Fruit fly (Drosophila melanogaster) whole organism: ENCODE data around the gene CG17754.

ENCODE experiments used
- CG8478 ChIP-seq: fragments of >200 bp; optimal IDR thresholded peaks from 2 replicates; lab custom pipeline; 2018; ENCODE audit warnings: inconsistent platforms
- Dll ChIP-seq: fragments of >200 bp; optimal IDR thresholded peaks from 2 replicates; lab custom pipeline; 2017
- EcR ChIP-seq, 2 experiments: fragments of >200 bp; optimal IDR thresholded peaks; 2 replicates each; lab custom pipeline; 2017; ENCODE audit warnings: missing biosample characterization in 2 of 2, missing genetic modification characterization in 2 of 2, missing genetic modification reagents in 2 of 2
- pan ChIP-seq: fragments of >200 bp; optimal IDR thresholded peaks from 2 replicates; lab custom pipeline; 2017
- psq ChIP-seq: fragments of >200 bp; optimal IDR thresholded peaks from 2 replicates; lab custom pipeline; 2017
- usp ChIP-seq: fragments of >200 bp; optimal IDR thresholded peaks from 2 replicates; lab custom pipeline; 2017; ENCODE audit warnings: missing biosample characterization, missing genetic modification characterization, mixed read lengths

The CG17754 gene

DNA sequence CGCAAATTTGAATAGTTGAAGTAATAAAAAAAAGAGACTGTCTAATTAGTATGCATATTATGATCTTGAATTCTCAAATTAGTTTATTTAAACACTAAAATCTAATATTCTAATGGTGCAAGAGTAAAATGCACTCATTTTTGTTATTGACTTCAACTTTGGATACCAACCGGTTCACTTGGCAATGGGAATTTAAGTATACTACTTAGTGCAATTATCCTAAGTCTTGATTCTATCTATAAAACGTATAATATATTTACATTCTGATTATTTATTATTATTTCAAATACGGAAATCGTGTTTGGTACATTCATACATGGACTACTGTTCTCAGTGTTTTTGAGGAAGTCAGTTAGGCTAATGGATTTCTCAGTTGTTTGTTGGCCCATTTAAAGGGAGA, 23.4 kb upstream of the CG17754 start, which contains the start of gene Gr8a:
Gr8a (plus strand) TSS at position 301 of the 400 bp plus-strand sequence.
- TF ChIP-seq EcR (GFP tag; optimal IDR thresholded peaks at IDR 0.05; lab: Kevin White, UChicago) (no peak), psq (lab: Kevin White, UChicago) (no peak), Dll (lab: Kevin White, UChicago) (no peak), CG8478 (lab: Kevin White, UChicago) (no peak), pan (lab: Kevin White, UChicago) (no peak), usp (GFP tag; lab: Kevin White, UChicago) (no peak)

DNA sequence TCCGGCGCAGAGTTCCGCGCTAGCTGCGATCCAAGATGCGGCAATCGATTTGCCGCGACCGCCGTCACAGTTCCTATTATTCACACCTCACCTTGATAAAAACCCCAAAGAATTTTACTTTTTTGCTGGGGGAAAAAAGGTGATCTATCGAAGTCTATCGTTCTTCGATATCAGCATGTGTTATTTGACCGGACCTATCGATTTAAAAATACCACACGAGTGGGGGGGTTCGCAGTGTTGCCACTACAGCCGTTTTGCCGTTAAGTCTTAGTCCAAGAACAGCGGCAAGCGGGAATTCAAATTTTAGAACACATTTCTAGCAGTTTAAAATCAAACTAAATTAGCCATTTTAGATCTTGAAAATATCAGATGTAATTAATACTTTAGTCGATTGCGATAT, 18.0 kb upstream of the CG17754 start, which contains the start of gene CG12121:
CG12121 (minus strand) TSS at position 180 of the 400 bp plus-strand sequence.
- no peak for TF ChIP-seq usp (GFP tag; lab: Kevin White, UChicago)
- no peak for TF ChIP-seq Dll (lab: Kevin White, UChicago)
- no peak for TF ChIP-seq CG8478 (lab: Kevin White, UChicago)
- TF ChIP-seq EcR (GFP tag; optimal IDR thresholded peaks at IDR 0.05; lab: Kevin White, UChicago) = no peak

- TF ChIP-seq usp (GFP tag; lab: Kevin White, UChicago) = no peak
- no peak for TF ChIP-seq pan (lab: Kevin White, UChicago)
- TF ChIP-seq psq (lab: Kevin White, UChicago) = no peak
- TF ChIP-seq EcR (GFP tag; optimal IDR thresholded peaks at IDR 0.05; lab: Kevin White, UChicago) = no peak
- TF ChIP-seq Dll (lab: Kevin White, UChicago) = no peak
- no peak for TF ChIP-seq CG8478 (lab: Kevin White, UChicago)
These were observed 13.7 kb upstream of the CG17754 start, which contains the start of gene Ir8a for dm6 chrX:9236485-9236884. Gene Ir8a (minus strand): TSS chrX:9236585.

dm6 chrX:9243417-9243884, 6.8 kb upstream of the CG17754 start, which contains the start of the genes mxc and Larp7:
Gene mxc (minus strand): TSS chrX:9243467.
Gene Larp7 (plus strand): TSS chrX:9243817.
- TF ChIP-seq Dll (lab: Kevin White, UChicago) = no peak
- no peak for TF ChIP-seq usp (GFP tag; lab: Kevin White, UChicago)
- TF ChIP-seq psq (lab: Kevin White, UChicago) = no peak
- no peak for TF ChIP-seq CG8478 (lab: Kevin White, UChicago)
- no peak for TF ChIP-seq EcR (GFP tag; optimal IDR thresholded peaks at IDR 0.05; lab: Kevin White, UChicago)
- TF ChIP-seq pan (lab: Kevin White, UChicago) = no peak

dm6 chrX:9247171-9247783, 2.9 kb upstream of the CG17754 start, which contains the start of the genes amx and Dsor1:
Gene amx (minus strand): TSS chrX:9247336.
Gene Dsor1 (plus strand): TSS chrX:9247342.
- TF ChIP-seq pan (lab: Kevin White, UChicago) = no peak

- TF ChIP-seq CG8478 (lab: Kevin White, UChicago) = no peak
- TF ChIP-seq pan (lab: Kevin White, UChicago) = no peak
- no peak for TF ChIP-seq Dll (lab: Kevin White, UChicago)
- TF ChIP-seq psq (lab: Kevin White, UChicago) = no peak
These were observed 2.2 kb upstream of the CG17754 start for dm6 chrX:9248040-9248439.

DNA sequence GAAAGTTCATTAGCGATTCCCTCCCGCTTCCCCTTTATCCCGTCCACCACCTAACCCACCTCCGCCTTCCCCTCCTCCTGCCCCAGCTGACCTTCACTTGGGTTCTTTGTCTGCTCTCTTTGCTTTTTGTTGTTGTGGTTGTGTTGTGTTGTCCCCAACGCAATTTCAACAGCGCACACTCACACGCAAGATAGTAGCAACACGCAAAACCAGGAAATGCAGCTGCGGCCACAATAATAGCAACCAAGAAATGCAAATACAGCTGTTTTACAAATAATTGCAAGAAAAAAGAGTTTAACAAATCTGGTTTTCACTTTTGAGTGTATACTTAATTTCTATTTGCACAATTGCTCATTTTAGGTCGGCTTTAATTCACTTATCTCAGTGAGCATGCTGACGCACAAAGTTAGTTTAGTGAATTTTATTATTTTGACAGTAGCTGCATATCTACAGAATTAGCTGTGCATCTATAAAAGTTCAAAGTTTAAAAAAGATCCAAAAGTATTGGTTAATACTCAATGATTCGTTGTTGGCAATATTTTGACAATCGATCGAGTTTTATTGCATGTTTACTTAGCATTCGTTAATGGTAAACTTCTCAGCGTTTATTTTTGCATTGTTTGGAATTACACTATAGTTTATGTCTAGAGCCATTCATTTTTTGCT, 1.1 kb downstream of the CG17754 start:
- no peak for TF ChIP-seq psq (lab: Kevin White, UChicago)
- TF ChIP-seq CG8478 (lab: Kevin White, UChicago) = no peak
- no peak for TF ChIP-seq Dll (lab: Kevin White, UChicago)
- no peak for TF ChIP-seq pan (lab: Kevin White, UChicago)

dm6 chrX:9252051-9252708, 2.0 kb downstream of the CG17754 start:
- TF ChIP-seq psq (lab: Kevin White, UChicago) (no peak), usp (GFP tag; lab: Kevin White, UChicago) (no peak), EcR (GFP tag; optimal IDR thresholded peaks at IDR 0.05; lab: Kevin White, UChicago) (no peak), CG8478 (lab: Kevin White, UChicago) (no peak), Dll (lab: Kevin White, UChicago) (no peak)

- TF ChIP-seq EcR (GFP tag; optimal IDR thresholded peaks at IDR 0.05; lab: Kevin White, UChicago) (no peak), CG8478 (lab: Kevin White, UChicago) (no peak), usp (GFP tag; lab: Kevin White, UChicago) (no peak), psq (lab: Kevin White, UChicago) (no peak), pan (lab: Kevin White, UChicago) (no peak), Dll (lab: Kevin White, UChicago) (no peak)
These were observed 4.8 kb downstream of the CG17754 start for dm6 chrX:9255021-9255420.

dm6 chrX:9255964-9256520, 5.8 kb downstream of the CG17754 start, which contains the start of gene ric8a:
Gene ric8a (plus strand): TSS chrX:9256168.
- TF ChIP-seq Dll (lab: Kevin White, UChicago) (no peak), usp (GFP tag; lab: Kevin White, UChicago) (no peak), CG8478 (lab: Kevin White, UChicago) (no peak)

dm6 chrX:9266082-9266481, 15.9 kb downstream of the CG17754 start:
- no peak for TF ChIP-seq EcR (GFP tag; optimal IDR thresholded peaks at IDR 0.05; lab: Kevin White, UChicago)
- TF ChIP-seq Dll (lab: Kevin White, UChicago) = no peak
- TF ChIP-seq psq (lab: Kevin White, UChicago) = no peak
- no peak for TF ChIP-seq pan (lab: Kevin White, UChicago)
- TF ChIP-seq CG8478 (lab: Kevin White, UChicago) = no peak
- TF ChIP-seq usp (GFP tag; lab: Kevin White, UChicago) = no peak
